Fruit fly (Drosophila melanogaster): Measurements from ENCODE around the gene CG10694.

Gene CG10694

dm6 chr3R:24106879-24107441 is at the start of gene CG10694:
TSS of gene CG10694 (plus strand) at chr3R:24107391.
- TF ChIP-seq CG3032 (tag; optimal IDR thresholded peaks at IDR 0.05) (no peak), CG6276 (GFP tag; optimal IDR thresholded peaks at IDR 0.05) (no peak), acj6 (GFP tag; optimal IDR thresholded peaks at IDR 0.05) (no peak), Eip75B (GFP tag; optimal IDR thresholded peaks at IDR 0.05) (no peak), CG11294 (GFP tag; IDR thresholded peaks at IDR 0.05) (no peak), CG15336 (GFP tag; IDR thresholded peaks at IDR 0.05) (no peak), pdm3 (GFP tag; optimal IDR thresholded peaks at IDR 0.05) (no peak), cyc (GFP tag; optimal IDR thresholded peaks at IDR 0.05) (no peak), fd59A (GFP tag; optimal IDR thresholded peaks at IDR 0.05) (no peak), Ets96B (tag; optimal IDR thresholded peaks at IDR 0.05) (no peak), Gug (GFP tag; IDR thresholded peaks at IDR 0.05) (no peak), OdsH (GFP tag; optimal IDR thresholded peaks at IDR 0.05) (no peak), CG8319 (GFP tag; optimal IDR thresholded peaks at IDR 0.05) (no peak), CG8119 (GFP tag; IDR thresholded peaks at IDR 0.05) (no peak), CG6808 (GFP tag; optimal IDR thresholded peaks at IDR 0.05) (no peak), Sox15 (GFP tag; optimal IDR thresholded peaks at IDR 0.05) (no peak), CG16779 (tag; optimal IDR thresholded peaks at IDR 0.05) (no peak), Blimp-1 (GFP tag; optimal IDR thresholded peaks at IDR 0.05) (no peak)

- TF ChIP-seq CG11902 (GFP tag; optimal IDR thresholded peaks at IDR 0.05) = no peak
- no peak for TF ChIP-seq ss (GFP tag; optimal IDR thresholded peaks at IDR 0.05)
- no peak for TF ChIP-seq fd85E (GFP tag; optimal IDR thresholded peaks at IDR 0.05)
- TF ChIP-seq lz (GFP tag; optimal IDR thresholded peaks at IDR 0.05) = peak; percentile 40
- TF ChIP-seq CG1621 (tag; optimal IDR thresholded peaks at IDR 0.05) = no peak
- peak; percentile 94 for TF ChIP-seq Sox14 (GFP tag; optimal IDR thresholded peaks at IDR 0.05)
- TF ChIP-seq fkh (GFP tag; optimal IDR thresholded peaks at IDR 0.05) = peak; percentile 99
- no peak for TF ChIP-seq pdm3 (GFP tag; optimal IDR thresholded peaks at IDR 0.05)
- peak; percentile 47 for TF ChIP-seq esn (GFP tag; optimal IDR thresholded peaks at IDR 0.05)
- TF ChIP-seq fd59A (GFP tag; optimal IDR thresholded peaks at IDR 0.05) = no peak
- no peak for TF ChIP-seq OdsH (GFP tag; optimal IDR thresholded peaks at IDR 0.05)
- TF ChIP-seq spab (GFP tag; optimal IDR thresholded peaks at IDR 0.05) = no peak
- TF ChIP-seq Sox102F (GFP tag; optimal IDR thresholded peaks at IDR 0.05) = no peak
- no peak for TF ChIP-seq Eip93F (GFP tag; optimal IDR thresholded peaks at IDR 0.05)
- peak; percentile 62 for TF ChIP-seq dsx (GFP tag; optimal IDR thresholded peaks at IDR 0.05; ENCODE audit: poor library complexity, severe bottlenecking)
- TF ChIP-seq CG3032 (tag; optimal IDR thresholded peaks at IDR 0.05) = peak; percentile 27
These were observed 49.1 kb upstream of the CG10694 start, which contains the start of gene SMC1 for dm6 chr3R:24058041-24058440. TSS of gene SMC1 (plus strand) at chr3R:24058287.

dm6 chr3R:24065718-24066117 is 41.5 kb upstream of the CG10694 start:
- TF ChIP-seq CG6792 (GFP tag; optimal IDR thresholded peaks at IDR 0.05) = no peak
- no peak for TF ChIP-seq Met (GFP tag; optimal IDR thresholded peaks at IDR 0.05)
- TF ChIP-seq CG6163 (GFP tag; IDR thresholded peaks at IDR 0.05) = no peak
- no peak for TF ChIP-seq Sox15 (GFP tag; optimal IDR thresholded peaks at IDR 0.05)
- no peak for TF ChIP-seq CG6808 (GFP tag; optimal IDR thresholded peaks at IDR 0.05)
- TF ChIP-seq Ets21C (GFP tag; optimal IDR thresholded peaks at IDR 0.05) = no peak
- TF ChIP-seq Blimp-1 (GFP tag; optimal IDR thresholded peaks at IDR 0.05) = no peak

dm6 chr3R:24068830-24069229 is 38.4 kb upstream of the CG10694 start:
- TF ChIP-seq spab (GFP tag; optimal IDR thresholded peaks at IDR 0.05) (no peak), CG3919 (GFP tag; optimal IDR thresholded peaks at IDR 0.05) (no peak), svp (GFP tag) (no peak), Eip75B (GFP tag; optimal IDR thresholded peaks at IDR 0.05) (no peak), CG1621 (tag; optimal IDR thresholded peaks at IDR 0.05) (no peak), Sox14 (GFP tag; optimal IDR thresholded peaks at IDR 0.05) (no peak), esn (GFP tag; optimal IDR thresholded peaks at IDR 0.05) (no peak), Sox15 (GFP tag; optimal IDR thresholded peaks at IDR 0.05) (no peak), CG8119 (GFP tag; IDR thresholded peaks at IDR 0.05) (no peak), CG9139 (GFP tag; optimal IDR thresholded peaks at IDR 0.05) (no peak), CG4318 (GFP tag; optimal IDR thresholded peaks at IDR 0.05) (no peak), eg (GFP tag; IDR thresholded peaks at IDR 0.05) (no peak), CG6854 (GFP tag; optimal IDR thresholded peaks at IDR 0.05) (no peak), CG11902 (GFP tag; optimal IDR thresholded peaks at IDR 0.05) (no peak)
